Fruit fly (Drosophila melanogaster) whole organism, wandering third instar larva: ENCODE data around the gene mRpL44.
A peak's percentile ranks its signal among the peaks of the same experiment; 100 is the strongest.

Experiments
- Abd-B ChIP-seq: fragments of >200 bp; optimal IDR thresholded peaks from 2 replicates; lab custom pipeline; 2017; ENCODE audit warnings: missing biosample characterization, missing genetic modification characterization
- CG32264 ChIP-seq: fragments of 200-800 bp; sonication (Bioruptor generic); optimal IDR thresholded peaks from 2 replicates; lab custom pipeline; 2016; ENCODE audit warnings: missing biosample characterization, missing genetic modification characterization
- CG9705 ChIP-seq: fragments of 200-800 bp; sonication (Bioruptor generic); optimal IDR thresholded peaks from 2 replicates; lab custom pipeline; 2018; ENCODE audit warnings: missing biosample characterization, mild to moderate bottlenecking, missing genetic modification characterization
- CrebA ChIP-seq: fragments of 200-800 bp; sonication (Bioruptor generic); optimal IDR thresholded peaks from 2 replicates; lab custom pipeline; 2016; ENCODE audit warnings: missing biosample characterization, mild to moderate bottlenecking, missing genetic modification characterization, borderline replicate concordance
- Dfd ChIP-seq: fragments of >200 bp; optimal IDR thresholded peaks from 2 replicates; lab custom pipeline; 2017; ENCODE audit warnings: missing biosample characterization, missing genetic modification characterization
- Dif ChIP-seq: fragments of 200-275, 200-300 bp; sonication (Bioruptor generic); optimal IDR thresholded peaks from 2 replicates; lab custom pipeline; 2018; ENCODE audit warnings: missing biosample characterization, missing genetic modification characterization; ENCODE audit not compliant: partially characterized antibody
- GATAd ChIP-seq: sonication (Bioruptor generic); optimal IDR thresholded peaks from 2 replicates; lab custom pipeline; 2016; ENCODE audit warnings: missing biosample characterization, missing genetic modification characterization
- HLH106 ChIP-seq: fragments of 200-800 bp; optimal IDR thresholded peaks from 3 replicates; lab custom pipeline; 2019; ENCODE audit warnings: missing biosample characterization, mild to moderate bottlenecking, missing genetic modification characterization, moderate library complexity
- Hnf4 ChIP-seq: fragments of 200-800 bp; sonication (Bioruptor generic); optimal IDR thresholded peaks from 2 replicates; lab custom pipeline; 2016; ENCODE audit warnings: missing biosample characterization, mild to moderate bottlenecking, missing genetic modification characterization
- Hr78 ChIP-seq: fragments of >200 bp; optimal IDR thresholded peaks from 2 replicates; lab custom pipeline; 2017; ENCODE audit warnings: missing biosample characterization, missing genetic modification characterization
- Hr83 ChIP-seq: fragments of 200-300 bp; sonication (Bioruptor generic); optimal IDR thresholded peaks from 2 replicates; lab custom pipeline; 2016; ENCODE audit warnings: missing biosample characterization, mild to moderate bottlenecking, missing genetic modification characterization, moderate library complexity; ENCODE audit not compliant: poor library complexity, severe bottlenecking
- Jra ChIP-seq: sonication (Bioruptor generic); optimal IDR thresholded peaks from 2 replicates; lab custom pipeline; 2016; ENCODE audit warnings: missing biosample characterization, missing genetic modification characterization
- Mio ChIP-seq: sonication (Bioruptor generic); optimal IDR thresholded peaks from 2 replicates; lab custom pipeline; 2016; ENCODE audit warnings: missing biosample characterization, missing genetic modification characterization
- Myc ChIP-seq: fragments of >200 bp; optimal IDR thresholded peaks from 2 replicates; lab custom pipeline; 2017
- N ChIP-seq: fragments of >200 bp; optimal IDR thresholded peaks from 2 replicates; lab custom pipeline; 2018; ENCODE audit warnings: missing biosample characterization, missing external identifiers, missing genetic modification characterization
- OdsH ChIP-seq: fragments of 200-800 bp; sonication (Bioruptor generic); optimal IDR thresholded peaks from 2 replicates; lab custom pipeline; 2016; ENCODE audit warnings: missing biosample characterization, mild to moderate bottlenecking, missing genetic modification characterization
- Rel ChIP-seq, 2 experiments: fragments of 200-800 bp; sonication (Bioruptor generic) in 1 of 2; optimal IDR thresholded peaks; 2 replicates in 1 of 2; 3 replicates in 1 of 2; lab custom pipeline; 2016 to 2019; ENCODE audit warnings: mild to moderate bottlenecking in 2 of 2, missing biosample characterization in 2 of 2, missing genetic modification characterization in 2 of 2, moderate library complexity in 1 of 2
- Sp1 ChIP-seq: fragments of 200-800 bp; sonication (Bioruptor generic); optimal IDR thresholded peaks from 3 replicates; lab custom pipeline; 2019; ENCODE audit warnings: missing biosample characterization, mild to moderate bottlenecking, missing genetic modification characterization, moderate library complexity
- Vsx2 ChIP-seq: fragments of 200-300, 225-300 bp; sonication (Bioruptor generic); optimal IDR thresholded peaks from 2 replicates; lab custom pipeline; 2018; ENCODE audit warnings: missing biosample characterization, missing genetic modification characterization; ENCODE audit not compliant: partially characterized antibody
- br ChIP-seq: fragments of 200-800 bp; sonication (Bioruptor generic); optimal IDR thresholded peaks from 2 replicates; lab custom pipeline; 2016; ENCODE audit warnings: missing biosample characterization, missing genetic modification characterization
- brk ChIP-seq: fragments of 200-800 bp; sonication (Bioruptor generic); optimal IDR thresholded peaks from 2 replicates; lab custom pipeline; 2016; ENCODE audit warnings: missing biosample characterization, mild to moderate bottlenecking, missing genetic modification characterization
- dl ChIP-seq, 2 experiments: fragments of 175-275, 200-275 bp in 1 of 2; fragments of 200-275 bp in 1 of 2; sonication (Bioruptor generic); optimal IDR thresholded peaks; lab custom pipeline; 2018; ENCODE audit warnings: mild to moderate bottlenecking in 2 of 2, missing biosample characterization in 2 of 2, missing genetic modification characterization in 2 of 2, moderate library complexity in 2 of 2; ENCODE audit not compliant: partially characterized antibody in 2 of 2, insufficient read depth in 1 of 2
- dmrt93B ChIP-seq: fragments of 200-800 bp; sonication (Bioruptor generic); optimal IDR thresholded peaks from 2 replicates; lab custom pipeline; 2018; ENCODE audit warnings: missing biosample characterization, mild to moderate bottlenecking, missing genetic modification characterization
- dsf ChIP-seq: sonication (Bioruptor generic); optimal IDR thresholded peaks from 2 replicates; lab custom pipeline; 2016; ENCODE audit warnings: missing biosample characterization, missing genetic modification characterization, borderline replicate concordance
- ey ChIP-seq: fragments of 200-800 bp; sonication (Bioruptor generic); optimal IDR thresholded peaks from 2 replicates; lab custom pipeline; 2016; ENCODE audit warnings: missing biosample characterization, missing genetic modification characterization
- foxo ChIP-seq, 2 experiments: fragments of 200-800 bp; sonication (Bioruptor generic); optimal IDR thresholded peaks; 2 replicates in 1 of 2; 3 replicates in 1 of 2; lab custom pipeline; 2016 to 2017; ENCODE audit warnings: missing biosample characterization in 2 of 2, missing genetic modification characterization in 2 of 2
- fru ChIP-seq: fragments of 200-800 bp; sonication (Bioruptor generic); optimal IDR thresholded peaks from 3 replicates; lab custom pipeline; 2016; ENCODE audit warnings: missing biosample characterization, mild to moderate bottlenecking, missing genetic modification characterization
- h ChIP-seq: fragments of 200-800 bp; sonication (Bioruptor generic); optimal IDR thresholded peaks from 3 replicates; lab custom pipeline; 2016; ENCODE audit warnings: missing biosample characterization, mild to moderate bottlenecking, missing genetic modification characterization
- jim ChIP-seq: fragments of 175-275, 200-325 bp; sonication (Bioruptor generic); optimal IDR thresholded peaks from 2 replicates; lab custom pipeline; 2016; ENCODE audit warnings: missing biosample characterization, mild to moderate bottlenecking, missing genetic modification characterization
- lola ChIP-seq: fragments of >200 bp; optimal IDR thresholded peaks from 2 replicates; lab custom pipeline; 2017; ENCODE audit warnings: missing biosample characterization, missing genetic modification characterization
- pan ChIP-seq: fragments of >200 bp; optimal IDR thresholded peaks from 2 replicates; lab custom pipeline; 2017
- psq ChIP-seq: fragments of 200-800 bp; sonication (Bioruptor generic); optimal IDR thresholded peaks from 3 replicates; lab custom pipeline; 2017; ENCODE audit warnings: missing biosample characterization, mild to moderate bottlenecking, missing genetic modification characterization, moderate library complexity
- rgr ChIP-seq: fragments of 200-800 bp; sonication (Bioruptor generic); optimal IDR thresholded peaks from 3 replicates; lab custom pipeline; 2016; ENCODE audit warnings: missing biosample characterization, mild to moderate bottlenecking, missing genetic modification characterization
- sage ChIP-seq: fragments of 200-800 bp; sonication (Bioruptor generic); optimal IDR thresholded peaks from 2 replicates; lab custom pipeline; 2016; ENCODE audit warnings: missing biosample characterization, mild to moderate bottlenecking, missing genetic modification characterization
- sv ChIP-seq: fragments of 200-800 bp; sonication (Bioruptor generic); optimal IDR thresholded peaks from 3 replicates; lab custom pipeline; 2016; ENCODE audit warnings: missing biosample characterization, missing genetic modification characterization
- tai ChIP-seq: sonication (Bioruptor generic); optimal IDR thresholded peaks from 2 replicates; lab custom pipeline; 2016; ENCODE audit warnings: missing biosample characterization, missing genetic modification characterization
- usp ChIP-seq: fragments of >200 bp; optimal IDR thresholded peaks from 2 replicates; lab custom pipeline; 2017; ENCODE audit warnings: missing biosample characterization, missing genetic modification characterization
- woc ChIP-seq: sonication (Bioruptor generic); optimal IDR thresholded peaks from 2 replicates; lab custom pipeline; 2016; ENCODE audit warnings: missing biosample characterization, mild to moderate bottlenecking, missing genetic modification characterization

The mRpL44 gene

dm6 chr3R:5517876-5518211 lies 47.4 kb upstream of the mRpL44 start:
- TF ChIP-seq foxo (GFP tag; optimal IDR thresholded peaks at IDR 0.05; lab: Kevin White, UChicago) (no peak), Vsx2 (GFP tag; lab: Kevin White, UChicago) (peak; percentile 71), Dif (GFP tag; lab: Kevin White, UChicago) (peak; percentile 44), HLH106 (tag; lab: Kevin White, UChicago) (no peak)

DNA sequence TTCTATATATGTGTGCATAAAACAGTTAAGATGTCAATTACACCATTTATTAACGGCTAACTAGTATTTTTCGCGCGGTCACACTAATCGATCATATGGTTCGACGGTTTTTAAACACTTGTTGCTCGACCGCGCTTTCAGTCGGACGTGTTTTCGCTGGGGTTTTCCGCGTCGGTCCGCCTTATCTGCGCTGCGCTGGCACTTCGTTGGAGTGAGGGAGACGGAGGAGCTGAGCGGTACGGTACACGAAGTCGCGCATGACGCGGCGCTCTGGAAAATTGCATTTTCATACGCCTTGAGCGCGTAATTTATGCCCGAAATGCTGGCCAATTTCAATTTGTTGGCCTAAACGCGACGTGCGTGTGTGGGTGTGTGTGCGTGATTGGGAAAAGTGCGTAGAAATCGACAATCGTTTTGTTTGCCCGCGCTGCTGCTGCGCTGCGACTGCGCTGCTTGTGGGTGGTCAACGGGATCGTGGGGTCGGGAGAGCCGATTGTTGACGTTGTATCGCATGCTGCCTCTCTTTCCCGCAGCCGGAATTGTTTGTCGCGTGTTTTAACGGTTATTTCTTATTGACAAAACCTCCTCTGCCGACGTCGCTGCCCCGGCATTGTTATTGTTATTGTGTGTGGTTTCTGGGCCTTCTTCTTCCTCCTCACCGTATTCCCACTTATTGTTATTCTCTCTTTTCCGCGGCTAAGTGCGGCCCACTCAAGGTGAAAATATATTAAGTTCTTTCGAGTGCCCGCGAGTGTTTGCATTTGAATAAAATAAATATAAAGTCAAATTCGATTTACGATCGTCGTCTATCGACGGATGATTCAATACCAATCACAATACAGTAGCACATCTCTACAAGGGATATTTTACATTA lies 46.8 kb upstream of the mRpL44 start, which contains the start of gene Itpr:
Gene Itpr, plus strand, starts transcription at position 116 of the 874 bp plus-strand sequence.
- TF ChIP-seq sv (GFP tag; lab: Kevin White, UChicago): no peak
- TF ChIP-seq CG9705 (GFP tag; lab: Kevin White, UChicago): no peak
- TF ChIP-seq usp (GFP tag; lab: Kevin White, UChicago): no peak
- TF ChIP-seq Myc (lab: Kevin White, UChicago): no peak
- TF ChIP-seq Dif (GFP tag; lab: Kevin White, UChicago): peak; percentile 34
- no peak for TF ChIP-seq pan (lab: Kevin White, UChicago)
- TF ChIP-seq sage (GFP tag; lab: Kevin White, UChicago): no peak
- TF ChIP-seq foxo (GFP tag; optimal IDR thresholded peaks at IDR 0.05; lab: Kevin White, UChicago): peak in 1 of 2 experiments; percentile 7
- TF ChIP-seq dl (GFP tag; optimal IDR thresholded peaks at IDR 0.05; lab: Kevin White, UChicago; ENCODE audit: insufficient read depth in 1 of 2, partially characterized antibody in 2 of 2): no peak
- TF ChIP-seq lola (GFP tag; lab: Kevin White, UChicago): no peak
- TF ChIP-seq OdsH (GFP tag; lab: Kevin White, UChicago): peak; percentile 16
- TF ChIP-seq Rel (GFP tag; optimal IDR thresholded peaks at IDR 0.05; lab: Kevin White, UChicago): no peak
- TF ChIP-seq Rel (tag; optimal IDR thresholded peaks at IDR 0.05; lab: Kevin White, UChicago): peak; percentile 73
- no peak for TF ChIP-seq CG32264 (GFP tag; lab: Kevin White, UChicago)
- peak; percentile 8 for TF ChIP-seq tai (GFP tag; lab: Kevin White, UChicago)
- peak; percentile 62 for TF ChIP-seq Hr83 (GFP tag; lab: Kevin White, UChicago)
- TF ChIP-seq dsf (GFP tag; lab: Kevin White, UChicago): no peak
- TF ChIP-seq h (GFP tag; lab: Kevin White, UChicago): peak; percentile 82
- TF ChIP-seq fru: no peak
- TF ChIP-seq Mio (GFP tag; lab: Kevin White, UChicago): no peak
- no peak for TF ChIP-seq Dfd (GFP tag; lab: Kevin White, UChicago)
- peak; percentile 26 for TF ChIP-seq Hnf4 (GFP tag; lab: Kevin White, UChicago)
- no peak for TF ChIP-seq woc (GFP tag; lab: Kevin White, UChicago)
- TF ChIP-seq N (GFP tag; lab: Kevin White, UChicago): no peak
- TF ChIP-seq ey (GFP tag; lab: Kevin White, UChicago): no peak
- TF ChIP-seq Jra (GFP tag; lab: Kevin White, UChicago): peak; percentile 49
- TF ChIP-seq Sp1 (GFP tag; lab: Kevin White, UChicago): peak; percentile 28
- TF ChIP-seq dmrt93B (GFP tag; lab: Kevin White, UChicago): no peak
- TF ChIP-seq Hr78 (GFP tag; lab: Kevin White, UChicago): no peak
- no peak for TF ChIP-seq Abd-B (GFP tag; lab: Kevin White, UChicago)
- TF ChIP-seq brk (GFP tag; lab: Kevin White, UChicago): no peak
- no peak for TF ChIP-seq HLH106 (tag; lab: Kevin White, UChicago)
- peak; percentile 72 for TF ChIP-seq CrebA
- no peak for TF ChIP-seq GATAd (GFP tag; lab: Kevin White, UChicago)
- TF ChIP-seq jim (GFP tag; lab: Kevin White, UChicago): no peak
- TF ChIP-seq psq (GFP tag; lab: Kevin White, UChicago): peak; percentile 12
- TF ChIP-seq rgr (GFP tag; lab: Kevin White, UChicago): no peak
- TF ChIP-seq br (GFP tag; lab: Kevin White, UChicago): peak; percentile 15
- TF ChIP-seq Vsx2 (GFP tag; lab: Kevin White, UChicago): no peak
